5 worm cellular contexts compared by ENCODE assay signal in the genomic region with DNA sequence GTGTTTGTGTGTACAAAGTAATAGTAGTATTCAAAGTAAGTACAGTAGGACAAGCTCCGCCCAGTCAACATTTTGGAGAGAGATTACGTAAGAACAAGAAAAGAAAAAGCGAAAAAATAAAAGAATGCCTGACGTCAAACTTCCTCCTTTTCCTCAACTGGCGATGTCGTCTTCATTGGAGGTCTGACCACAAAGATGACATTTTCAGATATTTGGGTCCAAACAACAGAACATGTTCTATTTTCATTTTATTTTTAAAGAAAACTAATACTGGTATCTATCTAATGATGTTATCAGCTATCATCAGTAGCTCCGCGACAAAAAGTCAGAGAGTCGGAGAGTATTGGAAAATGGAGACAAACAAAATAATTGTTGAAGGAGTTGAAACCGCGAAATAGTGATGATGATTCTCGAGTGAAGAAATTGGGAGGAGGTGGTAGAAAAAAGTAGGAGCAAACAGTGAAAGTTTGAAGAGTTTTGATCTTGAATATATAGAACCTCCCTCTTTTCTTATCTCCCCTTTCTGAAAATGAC.
TF ChIP-seq lines count a peak whose summit lies in the region.

A gene (minus strand): TSS at position 51 of the 534 bp plus-strand sequence.

TF ChIP-seq in whole organism, L1 larva, 84 proteins besides CTCF, POLR2A, EP300 and RAD21:
- TF ChIP-seq elt-2 (tag; optimal IDR thresholded peaks at IDR 0.05; lab: Kevin White, UChicago) (peak; percentile 30), nhr-71 (tag; optimal IDR thresholded peaks at IDR 0.05; lab: Kevin White, UChicago) (no peak), unc-30 (tag; optimal IDR thresholded peaks at IDR 0.05; lab: Kevin White, UChicago) (no peak)

TF ChIP-seq in whole organism, L2 larva, 48 proteins besides CTCF, POLR2A, EP300 and RAD21:
- TF ChIP-seq nhr-10 (tag; optimal IDR thresholded peaks at IDR 0.05; lab: Kevin White, UChicago) (no peak), mbf-1 (tag; optimal IDR thresholded peaks at IDR 0.05; lab: Kevin White, UChicago) (no peak), sma-3 (GFP tag; optimal IDR thresholded peaks at IDR 0.05; lab: Kevin White, UChicago) (no peak), ztf-1 (GFP tag; conservative IDR thresholded peaks at IDR 0.05; lab: Robert Waterston, UW) (no peak), mab-5 (tag; optimal IDR thresholded peaks at IDR 0.05; lab: Kevin White, UChicago) (no peak), ama-1 (optimal IDR thresholded peaks at IDR 0.05; lab: Kevin White, UChicago) (no peak), fos-1 (tag; optimal IDR thresholded peaks at IDR 0.05; lab: Kevin White, UChicago) (peak; percentile 22)

TF ChIP-seq in whole organism, L3 larva, 47 proteins besides CTCF, POLR2A, EP300 and RAD21:
- TF ChIP-seq elt-2 (tag; optimal IDR thresholded peaks at IDR 0.05; lab: Kevin White, UChicago) (peak; percentile 56), nhr-77 (tag; optimal IDR thresholded peaks at IDR 0.05; lab: Kevin White, UChicago) (no peak)
TF ChIP-seq in whole organism, L3 larva: peak in this region for 1.

TF ChIP-seq in whole organism, L4 larva, 104 proteins besides CTCF, POLR2A, EP300 and RAD21:
- TF ChIP-seq nhr-28 (tag; optimal IDR thresholded peaks at IDR 0.05; lab: Kevin White, UChicago) = peak; percentile 47
- no peak for TF ChIP-seq dmd-9 (GFP tag; IDR thresholded peaks at IDR 0.05; lab: Robert Waterston, UW)
- TF ChIP-seq nhr-237 (tag; optimal IDR thresholded peaks at IDR 0.05; lab: Kevin White, UChicago) = no peak
- TF ChIP-seq daf-16 (GFP tag; optimal IDR thresholded peaks at IDR 0.05; lab: Kevin White, UChicago) = no peak
- TF ChIP-seq daf-16 (tag; optimal IDR thresholded peaks at IDR 0.05; lab: Kevin White, UChicago) = peak; percentile 70
- TF ChIP-seq mdl-1 (tag; optimal IDR thresholded peaks at IDR 0.05; lab: Kevin White, UChicago) = no peak
- no peak for TF ChIP-seq nhr-111 (GFP tag; optimal IDR thresholded peaks at IDR 0.05; lab: Kevin White, UChicago)
- no peak for TF ChIP-seq nhr-76 (tag; optimal IDR thresholded peaks at IDR 0.05; lab: Kevin White, UChicago)
- peak; percentile 66 for TF ChIP-seq pqm-1 (tag; optimal IDR thresholded peaks at IDR 0.05; lab: Kevin White, UChicago)
- TF ChIP-seq ctbp-1 (GFP tag; IDR thresholded peaks at IDR 0.05; lab: Robert Waterston, UW) = no peak
- TF ChIP-seq gei-8 (GFP tag; optimal IDR thresholded peaks at IDR 0.05; lab: Kevin White, UChicago) = no peak
- TF ChIP-seq mes-2 (tag; optimal IDR thresholded peaks at IDR 0.05; lab: Kevin White, UChicago; ENCODE audit: poor library complexity, severe bottlenecking) = no peak
- TF ChIP-seq ztf-11 (tag; optimal IDR thresholded peaks at IDR 0.05; lab: Kevin White, UChicago) = no peak
- no peak for TF ChIP-seq nhr-6 (tag; optimal IDR thresholded peaks at IDR 0.05; lab: Kevin White, UChicago)
- no peak for TF ChIP-seq nhr-48 (tag; optimal IDR thresholded peaks at IDR 0.05; lab: Kevin White, UChicago)
- no peak for TF ChIP-seq zfp-2 (tag; optimal IDR thresholded peaks at IDR 0.05; lab: Kevin White, UChicago)
- no peak for TF ChIP-seq pha-4 (GFP tag; IDR thresholded peaks at IDR 0.05; lab: Robert Waterston, UW)
- no peak for TF ChIP-seq pha-4 (tag; optimal IDR thresholded peaks at IDR 0.05; lab: Kevin White, UChicago)
- no peak for TF ChIP-seq Y48G9A.11 (GFP tag; IDR thresholded peaks at IDR 0.05; lab: Robert Waterston, UW)
- peak; percentile 11 for TF ChIP-seq nhr-77 (tag; optimal IDR thresholded peaks at IDR 0.05; lab: Kevin White, UChicago)

TF ChIP-seq in whole organism, young adult, 124 proteins besides CTCF, POLR2A, EP300 and RAD21:
- TF ChIP-seq F10E7.11 (tag; optimal IDR thresholded peaks at IDR 0.05; lab: Kevin White, UChicago) (no peak), nhr-80 (tag; optimal IDR thresholded peaks at IDR 0.05; lab: Kevin White, UChicago) (peak; percentile 47)
TF ChIP-seq in whole organism, young adult: peak in this region for 1.
